Fruit fly (Drosophila melanogaster) whole organism, wandering third instar larva: ENCODE measurements around the gene CG14229.
A peak's percentile ranks its signal among the peaks of the same experiment; 100 is the strongest.

Experiments used
- Dfd ChIP-seq: fragments of >200 bp; optimal IDR thresholded peaks from 2 replicates; lab custom pipeline; 2017; ENCODE audit warnings: missing biosample characterization, missing genetic modification characterization
- HLH106 ChIP-seq: fragments of 200-800 bp; optimal IDR thresholded peaks from 3 replicates; lab custom pipeline; 2019; ENCODE audit warnings: missing biosample characterization, mild to moderate bottlenecking, missing genetic modification characterization, moderate library complexity
- Hr78 ChIP-seq: fragments of >200 bp; optimal IDR thresholded peaks from 2 replicates; lab custom pipeline; 2017; ENCODE audit warnings: missing biosample characterization, missing genetic modification characterization
- Hr83 ChIP-seq: fragments of 200-300 bp; sonication (Bioruptor generic); optimal IDR thresholded peaks from 2 replicates; lab custom pipeline; 2016; ENCODE audit warnings: missing biosample characterization, mild to moderate bottlenecking, missing genetic modification characterization, moderate library complexity; ENCODE audit not compliant: poor library complexity, severe bottlenecking
- Myc ChIP-seq: fragments of >200 bp; optimal IDR thresholded peaks from 2 replicates; lab custom pipeline; 2017
- dl ChIP-seq, 2 experiments: fragments of 175-275, 200-275 bp in 1 of 2; fragments of 200-275 bp in 1 of 2; sonication (Bioruptor generic); optimal IDR thresholded peaks; lab custom pipeline; 2018; ENCODE audit warnings: mild to moderate bottlenecking in 2 of 2, missing biosample characterization in 2 of 2, missing genetic modification characterization in 2 of 2, moderate library complexity in 2 of 2; ENCODE audit not compliant: partially characterized antibody in 2 of 2, insufficient read depth in 1 of 2
- foxo ChIP-seq, 2 experiments: fragments of 200-800 bp; sonication (Bioruptor generic); optimal IDR thresholded peaks; 2 replicates in 1 of 2; 3 replicates in 1 of 2; lab custom pipeline; 2016 to 2017; ENCODE audit warnings: missing biosample characterization in 2 of 2, missing genetic modification characterization in 2 of 2
- fru ChIP-seq: fragments of 200-800 bp; sonication (Bioruptor generic); optimal IDR thresholded peaks from 3 replicates; lab custom pipeline; 2016; ENCODE audit warnings: missing biosample characterization, mild to moderate bottlenecking, missing genetic modification characterization
- lola ChIP-seq: fragments of >200 bp; optimal IDR thresholded peaks from 2 replicates; lab custom pipeline; 2017; ENCODE audit warnings: missing biosample characterization, missing genetic modification characterization
- sage ChIP-seq: fragments of 200-800 bp; sonication (Bioruptor generic); optimal IDR thresholded peaks from 2 replicates; lab custom pipeline; 2016; ENCODE audit warnings: missing biosample characterization, mild to moderate bottlenecking, missing genetic modification characterization
- sv ChIP-seq: fragments of 200-800 bp; sonication (Bioruptor generic); optimal IDR thresholded peaks from 3 replicates; lab custom pipeline; 2016; ENCODE audit warnings: missing biosample characterization, missing genetic modification characterization
- tai ChIP-seq: sonication (Bioruptor generic); optimal IDR thresholded peaks from 2 replicates; lab custom pipeline; 2016; ENCODE audit warnings: missing biosample characterization, missing genetic modification characterization
- usp ChIP-seq: fragments of >200 bp; optimal IDR thresholded peaks from 2 replicates; lab custom pipeline; 2017; ENCODE audit warnings: missing biosample characterization, missing genetic modification characterization
- woc ChIP-seq: sonication (Bioruptor generic); optimal IDR thresholded peaks from 2 replicates; lab custom pipeline; 2016; ENCODE audit warnings: missing biosample characterization, mild to moderate bottlenecking, missing genetic modification characterization

DNA sequence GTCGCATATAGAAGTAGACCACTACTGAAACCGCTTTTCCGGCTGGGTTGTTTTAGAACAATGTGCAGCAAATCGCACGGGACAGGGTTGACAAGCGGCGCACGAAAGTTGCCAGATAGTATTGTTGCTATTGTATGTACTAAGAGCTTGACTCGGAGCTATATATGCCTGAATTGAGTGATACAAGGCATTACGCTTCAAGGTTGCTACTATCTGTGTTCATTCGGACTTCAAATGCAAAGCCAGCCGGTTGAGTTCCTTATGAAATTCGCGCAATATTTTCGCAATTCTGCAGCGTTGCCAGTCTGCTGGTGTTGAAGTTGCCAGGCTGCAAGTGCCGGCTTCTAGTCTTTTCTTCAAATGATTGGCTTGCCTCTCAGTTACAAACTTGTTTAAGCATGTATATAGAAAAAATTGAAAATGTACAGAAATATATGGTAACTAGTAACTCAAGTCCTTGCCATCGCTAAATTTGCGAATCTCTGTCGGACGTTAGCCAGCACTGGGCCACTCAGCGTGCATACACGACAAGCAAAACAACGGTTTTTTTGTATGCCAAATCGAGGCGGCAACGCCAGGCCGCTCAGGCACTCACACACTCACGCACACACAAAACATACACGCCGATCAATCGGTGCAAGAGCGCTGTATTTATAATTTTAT lies 43.2 kb downstream of the CG14229 start, which contains the start of the genes Ranbp21 and Elys:
- no peak for TF ChIP-seq Dfd (GFP tag; lab: Kevin White, UChicago)
- TF ChIP-seq fru, result no peak
- TF ChIP-seq Hr78 (GFP tag; lab: Kevin White, UChicago), result no peak
- no peak for TF ChIP-seq sage (GFP tag; lab: Kevin White, UChicago)
- no peak for TF ChIP-seq tai (GFP tag; lab: Kevin White, UChicago)
- no peak for TF ChIP-seq Myc
- TF ChIP-seq lola (GFP tag; lab: Kevin White, UChicago), result no peak
- TF ChIP-seq Hr83, result no peak
- no peak for TF ChIP-seq dl (GFP tag; optimal IDR thresholded peaks at IDR 0.05; lab: Kevin White, UChicago; ENCODE audit: insufficient read depth in 1 of 2, partially characterized antibody in 2 of 2)
- TF ChIP-seq usp, result no peak
- peak; percentile 0 for TF ChIP-seq sv
- peak in 1 of 2 experiments; percentile 66 for TF ChIP-seq foxo (GFP tag; optimal IDR thresholded peaks at IDR 0.05; lab: Kevin White, UChicago)
- peak; percentile 56 for TF ChIP-seq HLH106
- TF ChIP-seq woc (GFP tag; lab: Kevin White, UChicago), result no peak
